Fruit fly (Drosophila melanogaster) whole organism, wandering third instar larva: ENCODE results near the gene Tim17b1.

Source experiments
- Abd-B ChIP-seq: fragments of >200 bp; optimal IDR thresholded peaks from 2 replicates; lab custom pipeline; 2017; ENCODE audit warnings: missing biosample characterization, missing genetic modification characterization
- CG32264 ChIP-seq: fragments of 200-800 bp; sonication (Bioruptor generic); optimal IDR thresholded peaks from 2 replicates; lab custom pipeline; 2016; ENCODE audit warnings: missing biosample characterization, missing genetic modification characterization
- CG9705 ChIP-seq: fragments of 200-800 bp; sonication (Bioruptor generic); optimal IDR thresholded peaks from 2 replicates; lab custom pipeline; 2018; ENCODE audit warnings: missing biosample characterization, mild to moderate bottlenecking, missing genetic modification characterization
- CrebA ChIP-seq: fragments of 200-800 bp; sonication (Bioruptor generic); optimal IDR thresholded peaks from 2 replicates; lab custom pipeline; 2016; ENCODE audit warnings: missing biosample characterization, mild to moderate bottlenecking, missing genetic modification characterization, borderline replicate concordance
- Dfd ChIP-seq: fragments of >200 bp; optimal IDR thresholded peaks from 2 replicates; lab custom pipeline; 2017; ENCODE audit warnings: missing biosample characterization, missing genetic modification characterization
- GATAd ChIP-seq: sonication (Bioruptor generic); optimal IDR thresholded peaks from 2 replicates; lab custom pipeline; 2016; ENCODE audit warnings: missing biosample characterization, missing genetic modification characterization
- HLH106 ChIP-seq: fragments of 200-800 bp; optimal IDR thresholded peaks from 3 replicates; lab custom pipeline; 2019; ENCODE audit warnings: missing biosample characterization, mild to moderate bottlenecking, missing genetic modification characterization, moderate library complexity
- Hnf4 ChIP-seq: fragments of 200-800 bp; sonication (Bioruptor generic); optimal IDR thresholded peaks from 2 replicates; lab custom pipeline; 2016; ENCODE audit warnings: missing biosample characterization, mild to moderate bottlenecking, missing genetic modification characterization
- Hr78 ChIP-seq: fragments of >200 bp; optimal IDR thresholded peaks from 2 replicates; lab custom pipeline; 2017; ENCODE audit warnings: missing biosample characterization, missing genetic modification characterization
- Hr83 ChIP-seq: fragments of 200-300 bp; sonication (Bioruptor generic); optimal IDR thresholded peaks from 2 replicates; lab custom pipeline; 2016; ENCODE audit warnings: missing biosample characterization, mild to moderate bottlenecking, missing genetic modification characterization, moderate library complexity; ENCODE audit not compliant: poor library complexity, severe bottlenecking
- Jra ChIP-seq: sonication (Bioruptor generic); optimal IDR thresholded peaks from 2 replicates; lab custom pipeline; 2016; ENCODE audit warnings: missing biosample characterization, missing genetic modification characterization
- Mio ChIP-seq: sonication (Bioruptor generic); optimal IDR thresholded peaks from 2 replicates; lab custom pipeline; 2016; ENCODE audit warnings: missing biosample characterization, missing genetic modification characterization
- Myc ChIP-seq: fragments of >200 bp; optimal IDR thresholded peaks from 2 replicates; lab custom pipeline; 2017
- N ChIP-seq: fragments of >200 bp; optimal IDR thresholded peaks from 2 replicates; lab custom pipeline; 2018; ENCODE audit warnings: missing biosample characterization, missing external identifiers, missing genetic modification characterization
- OdsH ChIP-seq: fragments of 200-800 bp; sonication (Bioruptor generic); optimal IDR thresholded peaks from 2 replicates; lab custom pipeline; 2016; ENCODE audit warnings: missing biosample characterization, mild to moderate bottlenecking, missing genetic modification characterization
- Rel ChIP-seq, 2 experiments: fragments of 200-800 bp; sonication (Bioruptor generic) in 1 of 2; optimal IDR thresholded peaks; 2 replicates in 1 of 2; 3 replicates in 1 of 2; lab custom pipeline; 2016 to 2019; ENCODE audit warnings: mild to moderate bottlenecking in 2 of 2, missing biosample characterization in 2 of 2, missing genetic modification characterization in 2 of 2, moderate library complexity in 1 of 2
- Sp1 ChIP-seq: fragments of 200-800 bp; sonication (Bioruptor generic); optimal IDR thresholded peaks from 3 replicates; lab custom pipeline; 2019; ENCODE audit warnings: missing biosample characterization, mild to moderate bottlenecking, missing genetic modification characterization, moderate library complexity
- Vsx2 ChIP-seq: fragments of 200-300, 225-300 bp; sonication (Bioruptor generic); optimal IDR thresholded peaks from 2 replicates; lab custom pipeline; 2018; ENCODE audit warnings: missing biosample characterization, missing genetic modification characterization; ENCODE audit not compliant: partially characterized antibody
- br ChIP-seq: fragments of 200-800 bp; sonication (Bioruptor generic); optimal IDR thresholded peaks from 2 replicates; lab custom pipeline; 2016; ENCODE audit warnings: missing biosample characterization, missing genetic modification characterization
- brk ChIP-seq: fragments of 200-800 bp; sonication (Bioruptor generic); optimal IDR thresholded peaks from 2 replicates; lab custom pipeline; 2016; ENCODE audit warnings: missing biosample characterization, mild to moderate bottlenecking, missing genetic modification characterization
- dsf ChIP-seq: sonication (Bioruptor generic); optimal IDR thresholded peaks from 2 replicates; lab custom pipeline; 2016; ENCODE audit warnings: missing biosample characterization, missing genetic modification characterization, borderline replicate concordance
- ey ChIP-seq: fragments of 200-800 bp; sonication (Bioruptor generic); optimal IDR thresholded peaks from 2 replicates; lab custom pipeline; 2016; ENCODE audit warnings: missing biosample characterization, missing genetic modification characterization
- foxo ChIP-seq, 2 experiments: fragments of 200-800 bp; sonication (Bioruptor generic); optimal IDR thresholded peaks; 2 replicates in 1 of 2; 3 replicates in 1 of 2; lab custom pipeline; 2016 to 2017; ENCODE audit warnings: missing biosample characterization in 2 of 2, missing genetic modification characterization in 2 of 2
- fru ChIP-seq: fragments of 200-800 bp; sonication (Bioruptor generic); optimal IDR thresholded peaks from 3 replicates; lab custom pipeline; 2016; ENCODE audit warnings: missing biosample characterization, mild to moderate bottlenecking, missing genetic modification characterization
- h ChIP-seq: fragments of 200-800 bp; sonication (Bioruptor generic); optimal IDR thresholded peaks from 3 replicates; lab custom pipeline; 2016; ENCODE audit warnings: missing biosample characterization, mild to moderate bottlenecking, missing genetic modification characterization
- jim ChIP-seq: fragments of 175-275, 200-325 bp; sonication (Bioruptor generic); optimal IDR thresholded peaks from 2 replicates; lab custom pipeline; 2016; ENCODE audit warnings: missing biosample characterization, mild to moderate bottlenecking, missing genetic modification characterization
- lola ChIP-seq: fragments of >200 bp; optimal IDR thresholded peaks from 2 replicates; lab custom pipeline; 2017; ENCODE audit warnings: missing biosample characterization, missing genetic modification characterization
- pan ChIP-seq: fragments of >200 bp; optimal IDR thresholded peaks from 2 replicates; lab custom pipeline; 2017
- psq ChIP-seq: fragments of 200-800 bp; sonication (Bioruptor generic); optimal IDR thresholded peaks from 3 replicates; lab custom pipeline; 2017; ENCODE audit warnings: missing biosample characterization, mild to moderate bottlenecking, missing genetic modification characterization, moderate library complexity
- rgr ChIP-seq: fragments of 200-800 bp; sonication (Bioruptor generic); optimal IDR thresholded peaks from 3 replicates; lab custom pipeline; 2016; ENCODE audit warnings: missing biosample characterization, mild to moderate bottlenecking, missing genetic modification characterization
- sv ChIP-seq: fragments of 200-800 bp; sonication (Bioruptor generic); optimal IDR thresholded peaks from 3 replicates; lab custom pipeline; 2016; ENCODE audit warnings: missing biosample characterization, missing genetic modification characterization
- tai ChIP-seq: sonication (Bioruptor generic); optimal IDR thresholded peaks from 2 replicates; lab custom pipeline; 2016; ENCODE audit warnings: missing biosample characterization, missing genetic modification characterization
- usp ChIP-seq: fragments of >200 bp; optimal IDR thresholded peaks from 2 replicates; lab custom pipeline; 2017; ENCODE audit warnings: missing biosample characterization, missing genetic modification characterization

Tim17b1 gene

DNA sequence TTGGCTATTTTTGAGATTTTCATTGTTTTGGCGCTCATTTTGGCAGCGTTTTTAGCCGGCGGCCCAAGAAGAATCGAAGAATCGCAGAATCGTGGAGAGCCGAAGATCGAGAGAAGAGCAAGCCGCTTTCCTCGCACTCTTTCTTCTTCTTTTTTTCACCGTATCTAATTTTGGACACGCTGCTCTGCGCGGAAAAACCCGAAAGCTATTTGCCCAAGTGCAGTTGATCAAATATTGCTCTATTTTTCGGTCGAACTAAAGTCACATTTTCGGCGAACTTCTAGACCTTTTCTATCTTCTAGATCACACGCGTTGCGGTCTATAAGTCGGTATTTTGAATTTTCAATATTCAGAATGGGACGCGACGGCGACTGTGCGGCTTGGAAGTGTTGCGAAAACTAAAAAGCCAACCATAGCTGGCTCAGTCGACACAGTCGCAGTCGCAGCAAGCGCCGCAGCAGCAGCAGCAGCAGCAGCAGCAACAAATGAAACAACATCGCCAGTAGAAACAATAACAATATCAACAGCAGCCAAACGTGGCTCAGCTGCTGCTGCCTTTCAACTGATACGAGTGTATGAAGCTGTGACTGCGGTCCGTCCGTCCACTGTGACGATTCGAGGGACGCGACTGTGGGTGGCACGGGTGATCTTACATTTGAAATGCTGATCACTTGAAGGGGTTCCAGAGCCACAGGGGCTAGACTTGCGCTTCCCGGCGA, 12.9 kb upstream of the Tim17b1 start:
- TF ChIP-seq tai (GFP tag; lab: Kevin White, UChicago), result no peak
- no peak for TF ChIP-seq usp
- TF ChIP-seq h (GFP tag; lab: Kevin White, UChicago), result no peak
- peak; percentile 15 for TF ChIP-seq rgr (GFP tag; lab: Kevin White, UChicago)
- TF ChIP-seq, all 38 proteins: peak for 1

DNA sequence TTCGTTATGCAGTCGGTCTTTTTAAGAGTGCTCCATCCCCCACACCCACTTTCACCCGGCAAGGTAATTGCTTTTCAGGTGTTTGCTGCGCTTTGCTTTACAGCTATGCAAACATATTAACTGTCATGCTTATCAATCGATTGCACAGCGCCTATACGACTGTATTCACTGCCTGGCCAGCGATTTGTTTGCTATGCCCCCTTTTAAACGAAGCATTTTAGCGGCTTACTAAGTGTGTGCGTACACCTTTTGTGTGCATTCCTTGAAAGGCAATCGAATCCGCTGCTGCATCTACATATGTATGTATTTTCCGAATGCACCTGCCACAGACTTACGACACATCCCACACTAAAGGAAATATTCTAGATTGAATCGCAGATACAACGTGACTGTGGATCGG, 12.0 kb upstream of the Tim17b1 start:
- TF ChIP-seq fru (no peak), Dfd (GFP tag; lab: Kevin White, UChicago) (no peak), pan (no peak)

DNA sequence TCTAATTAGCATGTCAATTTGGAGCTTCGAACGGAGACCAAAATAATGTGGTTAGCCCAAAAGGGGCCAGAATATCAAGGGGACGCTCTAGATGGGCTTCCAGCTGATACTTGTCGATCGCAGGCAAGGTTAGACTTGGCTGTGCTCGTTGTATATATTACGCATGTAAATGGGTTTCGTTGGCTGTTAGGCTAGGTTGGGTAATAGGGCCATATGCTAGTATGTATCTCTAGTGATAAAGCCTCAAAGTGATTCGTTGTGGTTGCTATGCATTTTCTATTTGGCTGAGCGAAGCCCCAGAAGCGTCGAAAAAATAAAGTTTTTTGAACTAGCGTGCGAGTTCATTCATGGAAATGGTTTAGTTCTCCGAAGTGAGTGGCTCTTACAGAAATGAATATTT, 9.2 kb upstream of the Tim17b1 start:
- no peak for TF ChIP-seq CG9705 (GFP tag; lab: Kevin White, UChicago)
- TF ChIP-seq psq (GFP tag; lab: Kevin White, UChicago), result no peak
- TF ChIP-seq pan, result no peak
- TF ChIP-seq CG32264 (GFP tag; lab: Kevin White, UChicago), result no peak
- TF ChIP-seq Jra (GFP tag; lab: Kevin White, UChicago), result no peak
- no peak for TF ChIP-seq brk
- TF ChIP-seq Myc, result no peak
- TF ChIP-seq Abd-B (GFP tag; lab: Kevin White, UChicago), result no peak
- TF ChIP-seq Vsx2, result no peak

DNA sequence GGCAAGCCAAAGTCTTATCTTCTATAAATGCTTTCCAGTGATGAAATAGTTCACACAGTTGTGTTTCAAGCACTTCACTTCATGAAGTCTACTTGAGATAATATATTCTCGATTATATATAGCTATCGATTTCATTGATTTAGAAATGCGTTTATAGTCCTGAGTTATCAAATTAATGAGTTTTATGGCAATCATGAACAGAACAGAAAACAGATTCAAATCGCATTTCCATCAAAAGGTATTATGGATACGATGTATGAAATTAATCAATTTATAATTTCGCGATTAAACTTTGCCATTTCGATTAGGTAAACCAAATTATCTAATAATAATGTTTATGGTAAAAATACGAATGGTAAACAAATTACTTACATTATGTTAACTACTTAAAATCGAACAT, 4.9 kb upstream of the Tim17b1 start:
- TF ChIP-seq Vsx2, result no peak
- TF ChIP-seq br (GFP tag; lab: Kevin White, UChicago), result no peak
- TF ChIP-seq Jra (GFP tag; lab: Kevin White, UChicago), result no peak
- TF ChIP-seq psq (GFP tag; lab: Kevin White, UChicago), result no peak
- TF ChIP-seq tai (GFP tag; lab: Kevin White, UChicago), result no peak
- no peak for TF ChIP-seq brk
- no peak for TF ChIP-seq HLH106

DNA sequence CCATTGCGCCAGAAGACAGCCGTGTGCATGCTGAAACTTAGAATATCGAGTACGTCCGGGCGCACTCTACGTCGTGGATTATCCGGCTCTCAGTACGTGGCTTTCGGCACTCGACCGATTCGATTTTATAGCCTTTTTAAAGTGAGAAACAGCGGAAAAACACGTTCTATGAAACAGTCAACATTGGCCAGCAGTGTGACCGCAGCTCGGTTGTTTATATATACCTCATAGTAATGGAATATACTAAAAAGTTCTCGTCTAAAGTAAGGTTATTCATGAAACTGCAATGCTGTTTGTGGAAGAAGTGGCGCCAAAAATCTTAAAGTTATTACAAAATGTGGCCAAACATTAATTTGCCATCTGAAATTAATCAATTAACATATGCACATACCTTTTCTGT, 2.6 kb upstream of the Tim17b1 start:
- TF ChIP-seq Rel (GFP tag; optimal IDR thresholded peaks at IDR 0.05; lab: Kevin White, UChicago) (no peak), Rel (tag; optimal IDR thresholded peaks at IDR 0.05; lab: Kevin White, UChicago) (peak; percentile 40), Mio (GFP tag; lab: Kevin White, UChicago) (no peak), tai (GFP tag; lab: Kevin White, UChicago) (no peak), ey (GFP tag; lab: Kevin White, UChicago) (no peak), psq (GFP tag; lab: Kevin White, UChicago) (no peak), N (GFP tag; lab: Kevin White, UChicago) (no peak), OdsH (GFP tag; lab: Kevin White, UChicago) (no peak), br (GFP tag; lab: Kevin White, UChicago) (no peak), Dfd (GFP tag; lab: Kevin White, UChicago) (no peak), brk (no peak), h (GFP tag; lab: Kevin White, UChicago) (peak; percentile 10), fru (peak; percentile 56), Hnf4 (GFP tag; lab: Kevin White, UChicago) (peak; percentile 29)

DNA sequence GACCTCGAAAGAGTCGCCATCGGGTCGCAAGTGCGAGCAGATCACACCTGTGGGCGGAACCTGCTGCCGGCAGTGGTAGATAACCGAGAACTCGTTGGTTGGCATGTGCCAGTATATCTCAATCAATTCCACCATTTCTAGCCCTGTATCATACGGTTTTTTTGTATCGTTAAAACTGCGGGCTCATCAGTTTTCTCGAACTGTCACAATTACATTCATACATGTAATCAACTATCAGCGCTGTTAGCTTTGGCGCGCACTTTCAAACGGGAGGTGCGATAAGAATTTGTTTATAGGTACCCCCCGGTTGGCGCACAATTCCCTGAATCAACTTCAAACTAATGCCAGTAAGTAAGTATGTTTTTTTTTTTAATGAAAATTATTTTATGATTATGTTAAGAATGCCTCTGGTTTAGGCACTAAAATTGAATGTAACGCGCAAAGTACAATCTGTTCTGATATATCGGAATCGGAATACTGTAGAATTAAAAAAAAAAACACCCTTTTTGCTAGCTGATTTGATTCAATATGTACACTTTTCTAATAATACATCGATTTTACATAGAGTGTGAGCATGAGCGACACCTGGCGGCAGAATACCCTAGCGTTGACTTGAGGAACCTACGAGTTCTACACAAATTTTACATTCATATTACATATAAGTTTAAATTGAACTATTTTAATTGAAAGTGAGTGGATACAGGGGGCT, 1.2 kb upstream of the Tim17b1 start:
- TF ChIP-seq h (GFP tag; lab: Kevin White, UChicago) (peak; percentile 61), br (GFP tag; lab: Kevin White, UChicago) (peak; percentile 46), foxo (GFP tag; optimal IDR thresholded peaks at IDR 0.05; lab: Kevin White, UChicago) (peak in 1 of 2 experiments; percentile 66), Hnf4 (GFP tag; lab: Kevin White, UChicago) (peak; percentile 64), CG9705 (GFP tag; lab: Kevin White, UChicago) (no peak), Rel (GFP tag; optimal IDR thresholded peaks at IDR 0.05; lab: Kevin White, UChicago) (no peak), Rel (tag; optimal IDR thresholded peaks at IDR 0.05; lab: Kevin White, UChicago) (no peak), Jra (GFP tag; lab: Kevin White, UChicago) (no peak), jim (GFP tag; lab: Kevin White, UChicago) (peak; percentile 43), CrebA (GFP tag; lab: Kevin White, UChicago) (no peak), Vsx2 (no peak), Hr83 (GFP tag; lab: Kevin White, UChicago) (peak; percentile 71), tai (GFP tag; lab: Kevin White, UChicago) (peak; percentile 56), ey (GFP tag; lab: Kevin White, UChicago) (peak; percentile 38), usp (no peak), Sp1 (no peak), CG32264 (GFP tag; lab: Kevin White, UChicago) (no peak), psq (GFP tag; lab: Kevin White, UChicago) (peak; percentile 24), rgr (GFP tag; lab: Kevin White, UChicago) (peak; percentile 75), fru (peak; percentile 47), Myc (peak; percentile 68), Dfd (GFP tag; lab: Kevin White, UChicago) (no peak), Abd-B (GFP tag; lab: Kevin White, UChicago) (no peak), sv (GFP tag; lab: Kevin White, UChicago) (peak; percentile 49), lola (no peak), brk (no peak), Hr78 (GFP tag; lab: Kevin White, UChicago) (no peak), N (GFP tag; lab: Kevin White, UChicago) (no peak), GATAd (no peak), dsf (GFP tag; lab: Kevin White, UChicago) (peak; percentile 8), HLH106 (no peak)
